Worm (Caenorhabditis elegans): ENCODE data around the gene K03D3.2.

Gene K03D3.2

DNA sequence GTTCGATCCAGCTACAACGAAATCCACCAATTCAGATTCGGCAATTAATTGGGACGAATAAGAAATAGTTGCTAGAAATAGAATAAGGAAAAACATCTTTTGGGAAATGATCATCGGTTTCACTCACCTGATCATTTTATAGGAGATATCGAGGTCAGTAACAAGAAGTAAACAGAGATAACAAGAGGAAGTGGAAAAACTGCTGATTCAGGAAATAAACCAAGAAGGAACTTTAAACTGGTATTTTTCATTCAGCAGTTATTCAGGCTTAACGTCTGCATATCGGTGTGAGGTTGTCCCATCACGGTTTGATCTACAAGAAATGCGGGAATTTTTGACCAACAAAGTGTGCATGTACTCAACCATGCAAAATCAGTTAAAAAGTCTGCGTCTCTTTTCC lies at the start of gene K03D3.2:
Gene K03D3.2, minus strand, starts transcription at position 101 of the 400 bp plus-strand sequence.
- no peak for TF ChIP-seq cnd-1 (tag; optimal IDR thresholded peaks at IDR 0.05)
- TF ChIP-seq nhr-237 (tag; optimal IDR thresholded peaks at IDR 0.05): no peak
- TF ChIP-seq nhr-12 (tag; optimal IDR thresholded peaks at IDR 0.05): no peak
- TF ChIP-seq elt-1 (tag; optimal IDR thresholded peaks at IDR 0.05; ENCODE audit: borderline replicate concordance, insufficient read depth): no peak
- TF ChIP-seq unc-39 (tag; optimal IDR thresholded peaks at IDR 0.05): no peak
- TF ChIP-seq lin-32 (GFP tag; optimal IDR thresholded peaks at IDR 0.05): no peak
- TF ChIP-seq flh-1 (GFP tag; optimal IDR thresholded peaks at IDR 0.05): no peak
- no peak for TF ChIP-seq ceh-43 (GFP tag; optimal IDR thresholded peaks at IDR 0.05)
- no peak for TF ChIP-seq nhr-76 (tag; optimal IDR thresholded peaks at IDR 0.05)
- no peak for TF ChIP-seq pha-4 (tag; optimal IDR thresholded peaks at IDR 0.05)

DNA sequence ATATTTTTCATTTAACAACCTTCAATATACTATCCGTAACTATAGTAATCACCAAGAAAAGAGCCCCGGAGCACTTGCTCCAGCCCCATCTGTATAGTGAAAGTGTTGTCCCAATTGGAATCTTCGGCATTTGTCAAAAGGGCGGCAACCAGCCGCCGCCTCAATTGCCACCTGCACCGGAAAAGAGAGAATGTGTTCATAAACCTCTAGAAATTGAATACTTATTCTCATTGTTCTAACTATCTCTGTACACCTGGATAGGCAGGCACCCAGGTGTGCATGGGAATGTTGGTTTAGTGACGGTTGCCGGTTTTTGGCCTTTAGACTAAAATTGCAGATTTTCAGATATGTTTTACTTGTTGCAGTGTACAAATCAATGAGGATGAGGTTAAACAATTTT lies 49.5 kb upstream of the K03D3.2 start:
- no peak for TF ChIP-seq blmp-1 (tag; optimal IDR thresholded peaks at IDR 0.05)

DNA sequence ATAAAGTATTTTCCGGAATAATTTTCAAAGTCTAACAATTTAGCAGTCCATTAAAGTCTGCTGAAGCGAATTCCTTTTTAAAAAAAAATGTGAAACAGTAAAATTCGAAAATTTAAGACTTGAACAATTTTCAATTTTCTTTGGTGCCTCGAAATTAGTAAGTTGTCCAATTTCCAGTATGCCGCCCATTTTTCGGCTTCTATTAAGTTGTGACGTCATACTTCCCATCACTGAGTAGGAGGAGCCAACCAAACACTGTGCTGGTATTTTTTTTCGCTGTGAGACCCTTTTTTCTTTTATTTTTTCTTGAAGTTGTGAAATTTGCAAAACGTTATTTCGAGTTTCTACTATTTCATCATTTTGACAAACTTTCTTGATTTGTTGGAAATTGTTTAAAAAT lies 42.2 kb upstream of the K03D3.2 start:
- TF ChIP-seq zip-8 (tag; optimal IDR thresholded peaks at IDR 0.05) (peak; percentile 72), unc-39 (tag; optimal IDR thresholded peaks at IDR 0.05) (no peak)

DNA sequence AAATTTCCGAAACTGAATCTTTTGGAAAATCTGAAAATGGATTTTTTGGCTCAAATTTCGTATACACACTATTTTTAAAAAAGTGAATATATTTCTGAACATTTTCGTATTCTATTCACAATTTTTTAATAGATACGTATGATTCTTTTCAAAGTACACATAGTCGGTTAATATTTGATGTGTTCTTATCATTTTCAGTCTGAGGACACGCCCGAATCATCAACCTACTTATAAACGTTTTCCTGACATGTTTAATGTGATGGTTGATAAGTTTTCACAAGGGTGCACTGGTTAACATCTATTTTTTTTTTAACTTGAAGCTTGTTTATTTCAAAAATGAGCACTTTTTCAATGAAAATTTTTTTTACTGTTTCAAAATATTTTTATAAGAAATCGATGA lies 36.2 kb upstream of the K03D3.2 start:
- TF ChIP-seq nhr-2 (tag; optimal IDR thresholded peaks at IDR 0.05) (no peak), hlh-1 (tag; optimal IDR thresholded peaks at IDR 0.05) (no peak), drap-1 (GFP tag; optimal IDR thresholded peaks at IDR 0.05) (no peak), ceh-39 (tag; optimal IDR thresholded peaks at IDR 0.05) (no peak), ztf-11 (tag; optimal IDR thresholded peaks at IDR 0.05) (no peak), nhr-237 (tag; optimal IDR thresholded peaks at IDR 0.05) (no peak), mab-5 (tag; optimal IDR thresholded peaks at IDR 0.05) (no peak), M03D4.4 (tag; optimal IDR thresholded peaks at IDR 0.05) (no peak)

DNA sequence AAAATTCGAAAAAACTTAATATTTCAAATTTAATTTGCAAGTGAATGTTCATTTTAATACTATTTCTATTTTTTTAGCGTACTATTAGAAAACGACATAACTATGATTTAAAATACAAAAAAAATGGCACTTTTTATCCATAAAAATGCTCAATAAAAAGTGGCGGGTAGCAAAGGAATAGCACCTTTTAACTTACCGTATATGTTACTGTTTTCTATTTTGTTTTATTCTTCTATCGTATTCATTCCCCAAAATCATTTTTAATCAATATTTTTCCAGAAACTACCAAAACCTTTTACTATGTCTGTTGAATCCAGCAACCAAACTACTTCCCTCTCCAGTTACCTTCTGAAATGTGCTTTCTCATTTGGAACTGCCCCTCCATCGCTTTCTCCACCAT lies 22.3 kb upstream of the K03D3.2 start, which contains the start of gene C35D6.4:
Gene C35D6.4, plus strand, starts transcription at position 301 of the 400 bp plus-strand sequence.
- TF ChIP-seq M03D4.4 (tag; optimal IDR thresholded peaks at IDR 0.05) (no peak), bed-3 (GFP tag; optimal IDR thresholded peaks at IDR 0.05) (no peak), drap-1 (GFP tag; optimal IDR thresholded peaks at IDR 0.05) (no peak), tbx-8 (GFP tag; optimal IDR thresholded peaks at IDR 0.05) (no peak), hlh-1 (tag; optimal IDR thresholded peaks at IDR 0.05) (no peak), mep-1 (tag; optimal IDR thresholded peaks at IDR 0.05) (no peak), pha-4 (tag; optimal IDR thresholded peaks at IDR 0.05) (no peak), ham-2 (GFP tag; optimal IDR thresholded peaks at IDR 0.05) (no peak), unc-120 (tag; optimal IDR thresholded peaks at IDR 0.05; ENCODE audit: poor library complexity, severe bottlenecking) (no peak), sptf-1 (tag; optimal IDR thresholded peaks at IDR 0.05) (no peak), ceh-39 (tag; optimal IDR thresholded peaks at IDR 0.05) (no peak), mls-2 (tag; optimal IDR thresholded peaks at IDR 0.05) (no peak), nhr-12 (tag; optimal IDR thresholded peaks at IDR 0.05) (no peak), mab-5 (tag; optimal IDR thresholded peaks at IDR 0.05) (no peak), lin-13 (tag; optimal IDR thresholded peaks at IDR 0.05) (no peak), cnd-1 (tag; optimal IDR thresholded peaks at IDR 0.05) (no peak)

DNA sequence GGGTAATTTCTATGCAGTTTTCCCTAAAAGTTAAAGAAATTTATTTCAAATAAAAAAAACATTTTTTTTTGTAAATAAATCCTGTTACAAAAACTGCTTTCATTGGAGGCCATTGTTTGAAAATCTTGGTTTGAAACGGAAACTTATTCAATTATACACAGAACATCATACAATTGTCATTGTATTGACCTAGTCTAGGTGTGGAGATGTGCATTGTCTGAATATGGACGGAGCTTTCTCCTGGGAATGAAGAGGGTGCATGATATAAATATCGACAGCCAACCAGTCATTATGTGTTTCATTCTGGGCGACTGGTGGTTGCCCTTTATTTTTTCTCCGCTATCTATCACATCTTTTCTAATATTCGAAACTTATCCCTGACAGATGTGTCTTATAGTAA lies 18.1 kb upstream of the K03D3.2 start, which contains the start of gene C35D6.3:
Gene C35D6.3, plus strand, starts transcription at position 301 of the 400 bp plus-strand sequence.
- TF ChIP-seq nhr-28 (tag; optimal IDR thresholded peaks at IDR 0.05) (no peak), lsy-2 (tag; optimal IDR thresholded peaks at IDR 0.05) (no peak), mls-2 (tag; optimal IDR thresholded peaks at IDR 0.05) (no peak), ztf-11 (tag; optimal IDR thresholded peaks at IDR 0.05) (no peak), mab-5 (tag; optimal IDR thresholded peaks at IDR 0.05) (no peak), nhr-12 (tag; optimal IDR thresholded peaks at IDR 0.05) (no peak), drap-1 (GFP tag; optimal IDR thresholded peaks at IDR 0.05) (no peak), lin-13 (tag; optimal IDR thresholded peaks at IDR 0.05) (no peak), nhr-2 (tag; optimal IDR thresholded peaks at IDR 0.05) (no peak)

DNA sequence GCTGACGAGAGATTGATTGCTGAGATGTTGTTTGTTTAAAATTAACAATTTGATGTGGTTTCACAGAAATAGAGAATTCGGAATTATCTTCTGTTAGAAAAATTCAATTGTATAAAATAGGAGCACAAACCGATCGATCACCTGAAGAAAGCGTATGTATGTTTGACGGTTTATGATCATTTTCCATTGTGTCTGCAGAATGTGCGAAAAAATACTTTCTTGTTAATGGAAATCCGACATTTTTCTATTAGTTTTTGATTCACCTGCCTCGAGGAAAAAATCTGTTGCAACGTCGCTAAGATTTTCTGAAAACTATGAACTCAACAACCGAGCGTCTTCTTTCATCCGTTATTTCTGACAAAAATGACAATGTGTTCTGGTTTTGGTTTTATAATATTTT lies 8.3 kb upstream of the K03D3.2 start, which contains the start of gene C35D6.13:
Gene C35D6.13, plus strand, starts transcription at position 301 of the 400 bp plus-strand sequence.
- no peak for TF ChIP-seq sem-2 (GFP tag; optimal IDR thresholded peaks at IDR 0.05)
- TF ChIP-seq elt-1 (tag; optimal IDR thresholded peaks at IDR 0.05; ENCODE audit: borderline replicate concordance, insufficient read depth): no peak
- TF ChIP-seq ces-1 (GFP tag; optimal IDR thresholded peaks at IDR 0.05): no peak
- TF ChIP-seq cnd-1 (tag; optimal IDR thresholded peaks at IDR 0.05): no peak
- TF ChIP-seq blmp-1 (tag; optimal IDR thresholded peaks at IDR 0.05): no peak
